Worm (Caenorhabditis elegans): ENCODE measurements around the gene ufbp-1.

The ufbp-1 gene

DNA sequence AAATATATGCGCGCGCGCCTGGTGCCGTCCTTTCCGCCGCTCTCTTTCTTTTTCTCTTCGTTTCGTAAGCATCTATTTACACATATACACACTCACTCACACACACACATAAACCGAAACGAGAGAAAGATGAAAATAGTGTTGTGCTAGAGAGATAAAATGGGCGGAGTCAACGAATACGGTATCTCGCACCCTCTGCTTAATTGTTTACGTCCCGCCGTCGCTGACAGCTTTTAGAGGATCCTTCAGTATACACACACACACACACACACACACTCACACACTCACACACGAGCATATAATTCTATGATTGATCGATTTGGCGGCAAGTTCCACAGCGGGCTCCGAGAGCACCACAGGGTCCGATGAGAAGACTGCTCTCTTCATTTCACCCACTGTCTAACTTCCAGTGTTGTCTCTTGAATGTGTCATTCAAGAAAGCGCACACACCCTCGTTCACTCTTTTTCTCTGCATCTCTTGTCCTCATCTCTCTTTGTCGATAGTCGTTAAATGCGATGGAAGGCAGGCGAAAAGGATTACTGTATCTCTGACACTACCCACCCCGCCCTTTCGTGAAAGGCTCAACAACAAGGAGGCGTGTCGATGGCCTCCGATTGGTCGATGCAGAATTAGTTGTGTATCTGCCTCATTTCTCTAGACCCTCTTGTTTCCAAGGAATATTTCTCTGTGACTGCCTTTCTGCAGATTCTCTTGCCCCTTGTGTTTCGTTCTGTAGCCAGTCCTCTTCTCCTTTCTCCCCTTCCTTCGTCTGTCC, 26.0 kb downstream of the ufbp-1 start (continued):
- peak; percentile 91 for TF ChIP-seq dsc-1 (tag; optimal IDR thresholded peaks at IDR 0.05)
- peak; percentile 75 for TF ChIP-seq grh-1 (GFP tag; IDR thresholded peaks at IDR 0.05)
- peak; percentile 93 for TF ChIP-seq mep-1 (tag; optimal IDR thresholded peaks at IDR 0.05)
- TF ChIP-seq aha-1 (tag; optimal IDR thresholded peaks at IDR 0.05): peak; percentile 75
- peak; percentile 65 for TF ChIP-seq ceh-88 (GFP tag; IDR thresholded peaks at IDR 0.05)
- TF ChIP-seq lsy-2 (tag; optimal IDR thresholded peaks at IDR 0.05): peak; percentile 98 to 99
- peak; percentile 73 for TF ChIP-seq C04F5.9 (tag; optimal IDR thresholded peaks at IDR 0.05)
- peak; percentile 89 for TF ChIP-seq nhr-77 (tag; optimal IDR thresholded peaks at IDR 0.05)
- TF ChIP-seq ztf-11 (tag; optimal IDR thresholded peaks at IDR 0.05): peak in 1 of 2 experiments; percentile 84
- peak; percentile 87 for TF ChIP-seq nhr-90 (tag; optimal IDR thresholded peaks at IDR 0.05; ENCODE audit: poor library complexity)
- peak; percentile 49 for TF ChIP-seq ceh-63 (GFP tag; optimal IDR thresholded peaks at IDR 0.05)
- TF ChIP-seq pax-3 (tag; optimal IDR thresholded peaks at IDR 0.05): peak; percentile 81
- peak; percentile 98 for TF ChIP-seq nhr-71 (tag; optimal IDR thresholded peaks at IDR 0.05)
- TF ChIP-seq jun-1 (tag; optimal IDR thresholded peaks at IDR 0.05): peak; percentile 87
- TF ChIP-seq unc-86 (tag; optimal IDR thresholded peaks at IDR 0.05): peak; percentile 96
- no peak for TF ChIP-seq nhr-12 (tag; optimal IDR thresholded peaks at IDR 0.05)
- TF ChIP-seq sup-37 (GFP tag; optimal IDR thresholded peaks at IDR 0.05): peak; percentile 80
- no peak for TF ChIP-seq unc-62 (GFP tag; optimal IDR thresholded peaks at IDR 0.05)
- TF ChIP-seq snu-23 (GFP tag; optimal IDR thresholded peaks at IDR 0.05): peak; percentile 97
- peak; percentile 89 for TF ChIP-seq fos-1 (tag; optimal IDR thresholded peaks at IDR 0.05)
- TF ChIP-seq ces-1 (GFP tag; optimal IDR thresholded peaks at IDR 0.05): no peak
- TF ChIP-seq egl-13 (tag; optimal IDR thresholded peaks at IDR 0.05): peak; percentile 92
- peak; percentile 98 for TF ChIP-seq lin-14 (GFP tag; optimal IDR thresholded peaks at IDR 0.05)
- TF ChIP-seq blmp-1 (tag; optimal IDR thresholded peaks at IDR 0.05): peak; percentile 85
- TF ChIP-seq efl-3 (GFP tag; optimal IDR thresholded peaks at IDR 0.05): no peak
- no peak for TF ChIP-seq nhr-84 (tag; optimal IDR thresholded peaks at IDR 0.05)
- peak; percentile 68 for TF ChIP-seq hpl-2 (GFP tag; optimal IDR thresholded peaks at IDR 0.05)
- TF ChIP-seq aly-2 (tag; optimal IDR thresholded peaks at IDR 0.05): no peak
- TF ChIP-seq lin-39 (tag; optimal IDR thresholded peaks at IDR 0.05): peak; percentile 84
- peak; percentile 84 for TF ChIP-seq rnt-1 (tag; optimal IDR thresholded peaks at IDR 0.05)
- peak; percentile 77 to 83 for TF ChIP-seq lin-35 (GFP tag; optimal IDR thresholded peaks at IDR 0.05)
- no peak; the same call in none of the 2 replicates for TF ChIP-seq mab-9 (GFP tag; IDR thresholded peaks at IDR 0.05)
- peak; percentile 81 for TF ChIP-seq elt-2 (tag; optimal IDR thresholded peaks at IDR 0.05)

DNA sequence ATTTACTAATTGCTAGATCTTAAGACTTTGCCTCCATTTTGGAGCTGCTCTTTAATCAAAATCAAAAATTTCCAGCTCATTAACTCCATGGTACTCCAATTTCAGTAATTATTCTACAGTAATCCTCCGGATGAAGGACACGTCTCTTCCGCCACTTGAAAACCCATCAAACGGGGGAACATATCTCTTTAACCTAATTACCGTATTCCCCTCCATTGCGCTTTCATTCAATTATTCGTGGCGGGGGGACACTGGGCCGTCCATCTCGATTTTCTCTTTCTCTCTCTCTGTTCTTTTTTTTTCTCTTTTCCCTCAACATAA, 26.6 kb downstream of the ufbp-1 start:
- TF ChIP-seq elt-3 (tag; optimal IDR thresholded peaks at IDR 0.05) (no peak), hpl-2 (GFP tag; optimal IDR thresholded peaks at IDR 0.05) (no peak), ceh-63 (GFP tag; optimal IDR thresholded peaks at IDR 0.05) (no peak), skn-1 (tag; optimal IDR thresholded peaks at IDR 0.05) (no peak), egl-13 (tag; optimal IDR thresholded peaks at IDR 0.05) (no peak), nhr-90 (tag; optimal IDR thresholded peaks at IDR 0.05; ENCODE audit: poor library complexity) (no peak), pag-3 (tag; optimal IDR thresholded peaks at IDR 0.05; ENCODE audit: borderline replicate concordance, insufficient read depth) (no peak), nhr-237 (tag; optimal IDR thresholded peaks at IDR 0.05) (no peak), F16B12.6 (tag; optimal IDR thresholded peaks at IDR 0.05) (no peak), lin-39 (tag; optimal IDR thresholded peaks at IDR 0.05) (no peak), ces-1 (GFP tag; optimal IDR thresholded peaks at IDR 0.05) (peak; percentile 92), ztf-4 (tag; optimal IDR thresholded peaks at IDR 0.05) (no peak), lir-3 (tag; optimal IDR thresholded peaks at IDR 0.05; ENCODE audit: poor library complexity) (no peak), blmp-1 (tag; optimal IDR thresholded peaks at IDR 0.05) (peak; percentile 84), mep-1 (tag; optimal IDR thresholded peaks at IDR 0.05) (peak; percentile 8), dpl-1 (GFP tag; optimal IDR thresholded peaks at IDR 0.05) (no peak), lin-15B (tag; optimal IDR thresholded peaks at IDR 0.05) (no peak)
